Fruit fly (Drosophila melanogaster): ENCODE data around the gene Cat.

DNA sequence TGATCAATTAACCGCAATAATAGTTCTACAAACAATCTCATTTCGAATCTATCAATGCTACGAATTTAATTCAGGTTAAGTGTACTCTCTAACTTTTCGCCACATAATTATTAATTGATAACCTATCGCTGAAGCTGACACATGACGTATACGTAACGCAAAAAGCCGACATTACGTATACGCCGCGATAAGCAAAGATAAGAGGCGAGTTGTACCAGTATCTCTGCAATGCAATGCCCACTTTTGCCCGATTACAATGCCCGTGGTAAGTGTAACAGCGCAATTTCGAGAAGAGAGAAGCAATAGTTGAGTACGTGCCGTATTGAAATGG is 30.4 kb upstream of the Cat start:
- TF ChIP-seq Eip75B (GFP tag; optimal IDR thresholded peaks at IDR 0.05) (no peak), lz (GFP tag; optimal IDR thresholded peaks at IDR 0.05) (no peak), ss (GFP tag; optimal IDR thresholded peaks at IDR 0.05) (no peak), CG10669 (GFP tag; optimal IDR thresholded peaks at IDR 0.05) (no peak), Gug (GFP tag; IDR thresholded peaks at IDR 0.05) (no peak), svp (GFP tag) (peak; percentile 83), CG1621 (tag; optimal IDR thresholded peaks at IDR 0.05) (no peak), fd59A (GFP tag; optimal IDR thresholded peaks at IDR 0.05) (no peak), vri (GFP tag; optimal IDR thresholded peaks at IDR 0.05) (peak; percentile 96), OdsH (GFP tag; optimal IDR thresholded peaks at IDR 0.05) (no peak), dsx (GFP tag; optimal IDR thresholded peaks at IDR 0.05; ENCODE audit: poor library complexity, severe bottlenecking) (no peak), achi (GFP tag; optimal IDR thresholded peaks at IDR 0.05) (no peak)
